Worm (Caenorhabditis elegans): ENCODE data around the gene morc-1.

Gene morc-1

ce11 chrIII:5160803-5161202 lies 45.9 kb downstream of the morc-1 start:
- TF ChIP-seq eor-1 (tag; optimal IDR thresholded peaks at IDR 0.05) = no peak
- no peak for TF ChIP-seq hmg-11 (tag; optimal IDR thresholded peaks at IDR 0.05)
- TF ChIP-seq R02D3.7 (tag; optimal IDR thresholded peaks at IDR 0.05) = no peak
- no peak for TF ChIP-seq daf-12 (tag; optimal IDR thresholded peaks at IDR 0.05)

DNA sequence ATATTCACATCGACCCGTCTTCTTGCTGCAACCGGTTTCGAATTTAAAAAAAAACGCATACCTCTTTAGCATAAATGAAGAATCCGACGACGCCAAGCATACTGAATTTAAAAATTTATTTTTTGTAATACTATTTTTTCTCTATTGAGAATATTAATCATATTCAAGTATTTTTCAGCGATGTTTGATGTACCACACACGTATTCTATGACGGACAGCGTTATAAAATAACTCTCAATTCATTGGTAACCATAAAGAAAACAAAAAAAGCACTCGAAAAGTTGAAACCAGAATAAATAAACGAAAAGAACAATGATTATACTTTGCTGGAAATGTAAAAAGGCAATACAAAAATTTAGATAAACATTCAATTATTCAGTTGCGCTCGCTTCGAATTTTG lies 47.2 kb downstream of the morc-1 start, which contains the start of gene T10F2.5:
TSS of gene T10F2.5 (minus strand) at position 101 of the 400 bp plus-strand sequence.
- TF ChIP-seq nhr-23 (tag; optimal IDR thresholded peaks at IDR 0.05) (peak; percentile 0), nhr-43 (tag; optimal IDR thresholded peaks at IDR 0.05; ENCODE audit: poor library complexity, severe bottlenecking) (peak; percentile 9), tbx-2 (tag; optimal IDR thresholded peaks at IDR 0.05) (no peak)

ce11 chrIII:5158674-5159073 lies 48.0 kb downstream of the morc-1 start, which contains the start of gene oxy-4:
Gene oxy-4, minus strand, starts transcription at chrIII:5158774.
- no peak for TF ChIP-seq lin-15B (tag; optimal IDR thresholded peaks at IDR 0.05)
- TF ChIP-seq ztf-4 (tag; optimal IDR thresholded peaks at IDR 0.05) = no peak
- TF ChIP-seq elt-2 (tag; optimal IDR thresholded peaks at IDR 0.05) = no peak
- no peak for TF ChIP-seq mml-1 (tag; optimal IDR thresholded peaks at IDR 0.05)
- TF ChIP-seq nhr-43 (tag; optimal IDR thresholded peaks at IDR 0.05; ENCODE audit: poor library complexity, severe bottlenecking) = no peak
- TF ChIP-seq ceh-28 (tag; optimal IDR thresholded peaks at IDR 0.05) = no peak
- no peak for TF ChIP-seq pqm-1 (tag; optimal IDR thresholded peaks at IDR 0.05)
- no peak for TF ChIP-seq nhr-11 (tag; optimal IDR thresholded peaks at IDR 0.05)
- no peak for TF ChIP-seq zag-1 (tag; optimal IDR thresholded peaks at IDR 0.05)
- no peak for TF ChIP-seq ceh-82 (tag; optimal IDR thresholded peaks at IDR 0.05)
- no peak for TF ChIP-seq fkh-2 (tag; optimal IDR thresholded peaks at IDR 0.05)

DNA sequence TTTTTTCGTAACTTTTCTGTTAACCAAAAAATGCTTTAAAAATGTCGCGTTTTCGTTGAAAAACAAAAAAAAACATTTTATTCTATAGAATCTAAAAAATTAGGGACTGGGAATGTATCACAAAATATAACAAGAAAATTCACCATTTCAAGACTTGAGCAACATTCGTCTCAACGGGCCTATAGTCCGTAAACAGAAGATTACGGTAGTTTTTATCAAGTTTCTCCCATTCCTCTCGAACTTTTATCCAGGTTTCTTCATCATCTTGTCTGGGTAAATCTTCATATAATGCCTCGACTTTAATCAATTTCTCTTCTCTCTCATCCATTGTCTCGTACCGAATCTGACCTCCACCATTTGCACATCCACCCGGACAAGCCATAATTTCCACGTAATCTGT lies 51.3 kb downstream of the morc-1 start:
- TF ChIP-seq jun-1 (tag; optimal IDR thresholded peaks at IDR 0.05) = no peak
- TF ChIP-seq egl-5 (tag; optimal IDR thresholded peaks at IDR 0.05) = no peak
- TF ChIP-seq fos-1 (tag; optimal IDR thresholded peaks at IDR 0.05) = no peak
- TF ChIP-seq ceh-9 (tag; optimal IDR thresholded peaks at IDR 0.05) = no peak
- TF ChIP-seq nfya-1 (tag; optimal IDR thresholded peaks at IDR 0.05; ENCODE audit: insufficient read depth) = no peak
- no peak for TF ChIP-seq elt-3 (tag; optimal IDR thresholded peaks at IDR 0.05)
- TF ChIP-seq snpc-4 (tag; optimal IDR thresholded peaks at IDR 0.05) = no peak
- TF ChIP-seq ZK546.5 (tag; optimal IDR thresholded peaks at IDR 0.05) = no peak
- no peak for TF ChIP-seq lsy-12 (tag; optimal IDR thresholded peaks at IDR 0.05)
- TF ChIP-seq elt-2 (tag; optimal IDR thresholded peaks at IDR 0.05) = no peak
- TF ChIP-seq nhr-25 (tag; optimal IDR thresholded peaks at IDR 0.05) = no peak
- no peak for TF ChIP-seq nhr-237 (tag; optimal IDR thresholded peaks at IDR 0.05)
- no peak for TF ChIP-seq sea-2 (GFP tag; optimal IDR thresholded peaks at IDR 0.05)
- no peak for TF ChIP-seq aly-2 (tag; optimal IDR thresholded peaks at IDR 0.05)
- TF ChIP-seq R02D3.7 (tag; optimal IDR thresholded peaks at IDR 0.05) = no peak
- no peak for TF ChIP-seq nhr-11 (tag; optimal IDR thresholded peaks at IDR 0.05)
- no peak for TF ChIP-seq ztf-4 (tag; optimal IDR thresholded peaks at IDR 0.05)
- no peak for TF ChIP-seq ceh-82 (tag; optimal IDR thresholded peaks at IDR 0.05)
